Worm (Caenorhabditis elegans): Measurements from ENCODE around the gene uba-1.

ce11 chrIV:9944279-9944678 is 50.5 kb downstream of the uba-1 start:
- TF ChIP-seq unc-62 (GFP tag; optimal IDR thresholded peaks at IDR 0.05) (no peak), nhr-28 (tag; optimal IDR thresholded peaks at IDR 0.05) (no peak)
